Worm (Caenorhabditis elegans) whole organism, L2 larva: ENCODE data around the gene Y67H2A.10.

ENCODE experiments used
- C34F6.9 ChIP-seq: fragments of 150-350 bp; optimal IDR thresholded peaks from 2 replicates; lab custom pipeline; 2014; ENCODE audit warnings: missing biosample characterization, missing genetic modification characterization
- F13H6.1 ChIP-seq: sonication (generic microtip); optimal IDR thresholded peaks from 2 replicates; lab custom pipeline; 2016; ENCODE audit warnings: missing genetic modification characterization, missing compliant biosample characterization
- R02D3.7 ChIP-seq: fragments of 150-350 bp; optimal IDR thresholded peaks from 2 replicates; lab custom pipeline; 2014; ENCODE audit warnings: missing biosample characterization, missing genetic modification characterization
- Y55F3AM.14 ChIP-seq: fragments of 200-800 bp; sonication (Bioruptor generic); optimal IDR thresholded peaks from 2 replicates; lab custom pipeline; 2018; ENCODE audit warnings: mild to moderate bottlenecking, missing genetic modification characterization, missing compliant biosample characterization
- ZK546.5 ChIP-seq: sonication (generic microtip); optimal IDR thresholded peaks from 2 replicates; lab custom pipeline; 2017; ENCODE audit warnings: missing biosample characterization, missing genetic modification characterization
- alr-1 ChIP-seq: fragments of 150-350 bp; optimal IDR thresholded peaks from 2 replicates; lab custom pipeline; 2014; ENCODE audit warnings: missing biosample characterization, missing genetic modification characterization
- aly-2 ChIP-seq: fragments of 150-350 bp; optimal IDR thresholded peaks from 2 replicates; lab custom pipeline; 2014; ENCODE audit warnings: missing biosample characterization, missing genetic modification characterization
- blmp-1 ChIP-seq: sonication (generic microtip); optimal IDR thresholded peaks from 2 replicates; lab custom pipeline; 2017; ENCODE audit warnings: missing genetic modification characterization, mild to moderate bottlenecking, missing compliant biosample characterization, antibody characterized with exemption, moderate library complexity; ENCODE audit not compliant: insufficient read depth
- ceh-16 ChIP-seq: fragments of 150-350 bp; optimal IDR thresholded peaks from 2 replicates; lab custom pipeline; 2014; ENCODE audit warnings: missing biosample characterization, missing genetic modification characterization
- ceh-82 ChIP-seq: fragments of 150-350 bp; optimal IDR thresholded peaks from 2 replicates; lab custom pipeline; 2014; ENCODE audit warnings: missing biosample characterization, missing genetic modification characterization
- crh-2 ChIP-seq: sonication (generic microtip); optimal IDR thresholded peaks from 2 replicates; lab custom pipeline; 2017; ENCODE audit warnings: missing biosample characterization, missing genetic modification characterization
- egl-27 ChIP-seq: sonication (generic microtip); optimal IDR thresholded peaks from 3 replicates; lab custom pipeline; 2017; ENCODE audit warnings: missing biosample characterization, missing genetic modification reagents, missing genetic modification characterization
- elt-1 ChIP-seq: fragments of 150-350 bp; optimal IDR thresholded peaks from 2 replicates; lab custom pipeline; 2014; ENCODE audit warnings: missing biosample characterization, missing genetic modification characterization
- elt-3 ChIP-seq: sonication (generic microtip); optimal IDR thresholded peaks from 2 replicates; lab custom pipeline; 2017; ENCODE audit warnings: missing biosample characterization, missing genetic modification characterization
- fos-1 ChIP-seq: fragments of 150-350 bp; optimal IDR thresholded peaks from 2 replicates; lab custom pipeline; 2014; ENCODE audit warnings: missing biosample characterization, missing genetic modification characterization
- gmeb-1 ChIP-seq: fragments of 150-350 bp; optimal IDR thresholded peaks from 2 replicates; lab custom pipeline; 2014; ENCODE audit warnings: missing biosample characterization, missing genetic modification characterization
- lin-11 ChIP-seq: fragments of 150-350 bp; sonication (generic microtip); optimal IDR thresholded peaks from 2 replicates; lab custom pipeline; 2014; ENCODE audit warnings: missing biosample characterization, missing genetic modification characterization, inconsistent platforms, mixed read lengths
- lin-13 ChIP-seq: fragments of 150-350 bp; optimal IDR thresholded peaks from 2 replicates; lab custom pipeline; 2014; ENCODE audit warnings: missing biosample characterization, missing genetic modification reagents, missing genetic modification characterization
- lin-39 ChIP-seq: fragments of 150-350 bp; optimal IDR thresholded peaks from 2 replicates; lab custom pipeline; 2014; ENCODE audit warnings: missing biosample characterization, missing genetic modification reagents, missing genetic modification characterization
- lsy-2 ChIP-seq, 2 experiments: fragments of 150-350 bp in 1 of 2; sonication (generic microtip) in 1 of 2; optimal IDR thresholded peaks; 2 replicates each; lab custom pipeline; 2014 to 2017; ENCODE audit warnings: missing biosample characterization in 2 of 2, missing genetic modification characterization in 2 of 2
- mab-5 ChIP-seq: fragments of 150-350 bp; optimal IDR thresholded peaks from 2 replicates; lab custom pipeline; 2014; ENCODE audit warnings: missing biosample characterization, missing genetic modification characterization
- mbf-1 ChIP-seq: sonication (generic microtip); optimal IDR thresholded peaks from 2 replicates; lab custom pipeline; 2017; ENCODE audit warnings: missing biosample characterization, missing genetic modification characterization
- mdl-1 ChIP-seq, 2 experiments: fragments of 150-350 bp in 1 of 2; sonication (generic microtip) in 1 of 2; optimal IDR thresholded peaks; 2 replicates each; lab custom pipeline; 2017; ENCODE audit warnings: missing biosample characterization in 2 of 2, missing genetic modification characterization in 2 of 2
- nhr-10 ChIP-seq: sonication (generic microtip); optimal IDR thresholded peaks from 2 replicates; lab custom pipeline; 2017; ENCODE audit warnings: missing biosample characterization, missing genetic modification characterization
- nhr-11 ChIP-seq: fragments of 150-350 bp; optimal IDR thresholded peaks from 2 replicates; lab custom pipeline; 2014; ENCODE audit warnings: missing biosample characterization, missing genetic modification characterization
- nhr-12 ChIP-seq: fragments of 150-350 bp; optimal IDR thresholded peaks from 2 replicates; lab custom pipeline; 2014; ENCODE audit warnings: missing biosample characterization, missing genetic modification characterization
- nhr-129 ChIP-seq: fragments of 150-350 bp; optimal IDR thresholded peaks from 2 replicates; lab custom pipeline; 2014; ENCODE audit warnings: missing biosample characterization, missing genetic modification characterization
- nhr-21 ChIP-seq: fragments of 150-350 bp; optimal IDR thresholded peaks from 2 replicates; lab custom pipeline; 2014; ENCODE audit warnings: missing biosample characterization, missing genetic modification characterization
- nhr-25 ChIP-seq: fragments of 150-350 bp; sonication (generic microtip); optimal IDR thresholded peaks from 3 replicates; lab custom pipeline; 2014; ENCODE audit warnings: missing biosample characterization, missing genetic modification characterization
- nhr-6 ChIP-seq: fragments of 150-350 bp; optimal IDR thresholded peaks from 2 replicates; lab custom pipeline; 2014; ENCODE audit warnings: missing biosample characterization, missing genetic modification characterization
- nhr-77 ChIP-seq: fragments of 150-350 bp; optimal IDR thresholded peaks from 2 replicates; lab custom pipeline; 2014; ENCODE audit warnings: missing biosample characterization, missing genetic modification characterization
- peb-1 ChIP-seq: fragments of 150-350 bp; optimal IDR thresholded peaks from 2 replicates; lab custom pipeline; 2014; ENCODE audit warnings: missing biosample characterization, missing genetic modification characterization
- sem-4 ChIP-seq: fragments of 150-350 bp; optimal IDR thresholded peaks from 2 replicates; lab custom pipeline; 2014; ENCODE audit warnings: missing biosample characterization, missing genetic modification reagents, missing genetic modification characterization
- skn-1 ChIP-seq: sonication (generic microtip); optimal IDR thresholded peaks from 2 replicates; lab custom pipeline; 2017; ENCODE audit warnings: missing biosample characterization, missing genetic modification characterization
- sma-3 ChIP-seq: sonication (generic microtip); optimal IDR thresholded peaks from 2 replicates; lab custom pipeline; 2016; ENCODE audit warnings: missing genetic modification reagents, missing genetic modification characterization, missing compliant biosample characterization
- sma-9 ChIP-seq, 2 experiments: fragments of 150-350 bp in 1 of 2; sonication (generic microtip) in 1 of 2; optimal IDR thresholded peaks; 2 replicates each; lab custom pipeline; 2014 to 2016; ENCODE audit warnings: missing genetic modification characterization in 2 of 2, mild to moderate bottlenecking in 1 of 2, missing biosample characterization in 1 of 2, missing compliant biosample characterization in 1 of 2, missing genetic modification reagents in 1 of 2, moderate library complexity in 1 of 2
- snpc-4 ChIP-seq: fragments of 150-350 bp; optimal IDR thresholded peaks from 2 replicates; lab custom pipeline; 2014; ENCODE audit warnings: missing biosample characterization, missing genetic modification characterization
- unc-55 ChIP-seq: fragments of 150-350 bp; sonication (generic microtip); optimal IDR thresholded peaks from 3 replicates; lab custom pipeline; 2014; ENCODE audit warnings: missing biosample characterization, missing genetic modification reagents, missing genetic modification characterization
- unc-62 ChIP-seq: fragments of 150-350 bp; optimal IDR thresholded peaks from 2 replicates; lab custom pipeline; 2014; ENCODE audit warnings: missing biosample characterization, missing genetic modification reagents, missing genetic modification characterization
- zag-1 ChIP-seq: fragments of 150-350 bp; optimal IDR thresholded peaks from 2 replicates; lab custom pipeline; 2014; ENCODE audit warnings: missing biosample characterization, missing genetic modification characterization
- ztf-1 ChIP-seq: fragments of 200-800 bp; sonication (Bioruptor generic); conservative IDR thresholded peaks from 2 replicates; pipeline ENCODE4 v1.3.6; 2022; ENCODE audit warnings: missing genetic modification characterization, missing compliant biosample characterization
- ztf-11 ChIP-seq: sonication (generic microtip); optimal IDR thresholded peaks from 2 replicates; lab custom pipeline; 2017; ENCODE audit warnings: missing biosample characterization, missing genetic modification characterization
- ztf-4 ChIP-seq: fragments of 150-350 bp; optimal IDR thresholded peaks from 2 replicates; lab custom pipeline; 2014; ENCODE audit warnings: missing biosample characterization, missing genetic modification characterization

The Y67H2A.10 gene

DNA sequence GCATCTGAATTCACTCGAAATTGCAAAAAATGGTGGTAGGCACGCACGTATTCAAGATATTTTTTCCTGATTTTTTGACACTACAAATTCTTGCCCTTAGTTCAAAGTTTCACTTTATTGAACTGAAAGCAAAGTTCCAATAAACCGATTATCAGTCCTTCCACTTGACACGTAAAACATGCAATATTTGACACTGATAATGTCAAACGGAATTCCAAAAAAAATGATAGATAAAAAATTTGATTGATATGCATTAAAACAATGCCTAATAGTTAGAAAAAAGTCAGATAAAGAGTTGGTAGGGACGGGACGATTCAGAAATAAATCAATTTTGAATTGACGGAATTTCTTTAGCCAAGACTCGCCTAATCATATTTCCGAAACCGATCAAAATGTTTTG lies 37.8 kb upstream of the Y67H2A.10 start:
- TF ChIP-seq nhr-6 (tag; lab: Kevin White, UChicago), result no peak
- no peak for TF ChIP-seq zag-1
- no peak for TF ChIP-seq elt-3 (tag; lab: Kevin White, UChicago)
- no peak for TF ChIP-seq sem-4 (tag; lab: Kevin White, UChicago)
- no peak for TF ChIP-seq mdl-1 (tag; optimal IDR thresholded peaks at IDR 0.05; lab: Kevin White, UChicago)
- TF ChIP-seq R02D3.7, result no peak
- TF ChIP-seq unc-55 (GFP tag; lab: Kevin White, UChicago), result no peak
- peak; percentile 17 for TF ChIP-seq gmeb-1
- TF ChIP-seq unc-62 (GFP tag; lab: Kevin White, UChicago), result no peak
- TF ChIP-seq fos-1 (tag; lab: Kevin White, UChicago), result peak; percentile 86
- no peak for TF ChIP-seq nhr-10 (tag; lab: Kevin White, UChicago)
- TF ChIP-seq sma-9 (GFP tag; optimal IDR thresholded peaks at IDR 0.05; lab: Kevin White, UChicago), result peak; percentile 74
- no peak for TF ChIP-seq sma-9 (tag; optimal IDR thresholded peaks at IDR 0.05; lab: Kevin White, UChicago)
- TF ChIP-seq snpc-4, result no peak
- no peak for TF ChIP-seq aly-2 (tag; lab: Kevin White, UChicago)
- TF ChIP-seq C34F6.9 (tag; lab: Kevin White, UChicago), result no peak
- no peak for TF ChIP-seq Y55F3AM.14 (GFP tag; lab: Kevin White, UChicago)
- no peak for TF ChIP-seq ztf-4 (tag; lab: Kevin White, UChicago)
- peak; percentile 80 for TF ChIP-seq crh-2
- TF ChIP-seq ceh-16, result no peak
- no peak for TF ChIP-seq nhr-21 (tag; lab: Kevin White, UChicago)

ce11 chrIV:13323823-13324359 lies 34.6 kb upstream of the Y67H2A.10 start, which contains the start of gene fat-2:
TSS of gene fat-2 (plus strand) at chrIV:13323873.
- no peak for TF ChIP-seq sma-9 (GFP tag; optimal IDR thresholded peaks at IDR 0.05; lab: Kevin White, UChicago)
- no peak for TF ChIP-seq sma-9 (tag; optimal IDR thresholded peaks at IDR 0.05; lab: Kevin White, UChicago)
- no peak for TF ChIP-seq elt-3 (tag; lab: Kevin White, UChicago)
- TF ChIP-seq ceh-82, result no peak
- TF ChIP-seq nhr-77, result no peak
- TF ChIP-seq mab-5 (tag; lab: Kevin White, UChicago), result no peak
- no peak for TF ChIP-seq fos-1 (tag; lab: Kevin White, UChicago)
- no peak for TF ChIP-seq F13H6.1
- TF ChIP-seq alr-1, result no peak
- no peak for TF ChIP-seq nhr-11 (tag; lab: Kevin White, UChicago)
- no peak for TF ChIP-seq snpc-4
- no peak for TF ChIP-seq gmeb-1
- no peak for TF ChIP-seq lin-11 (tag; lab: Kevin White, UChicago)
- no peak for TF ChIP-seq nhr-12 (tag; lab: Kevin White, UChicago)
- TF ChIP-seq R02D3.7, result no peak
- no peak for TF ChIP-seq nhr-10 (tag; lab: Kevin White, UChicago)
- no peak for TF ChIP-seq C34F6.9 (tag; lab: Kevin White, UChicago)
- TF ChIP-seq egl-27 (tag; lab: Kevin White, UChicago), result no peak
- no peak for TF ChIP-seq nhr-25 (tag; lab: Kevin White, UChicago)
- no peak for TF ChIP-seq unc-62 (GFP tag; lab: Kevin White, UChicago)

DNA sequence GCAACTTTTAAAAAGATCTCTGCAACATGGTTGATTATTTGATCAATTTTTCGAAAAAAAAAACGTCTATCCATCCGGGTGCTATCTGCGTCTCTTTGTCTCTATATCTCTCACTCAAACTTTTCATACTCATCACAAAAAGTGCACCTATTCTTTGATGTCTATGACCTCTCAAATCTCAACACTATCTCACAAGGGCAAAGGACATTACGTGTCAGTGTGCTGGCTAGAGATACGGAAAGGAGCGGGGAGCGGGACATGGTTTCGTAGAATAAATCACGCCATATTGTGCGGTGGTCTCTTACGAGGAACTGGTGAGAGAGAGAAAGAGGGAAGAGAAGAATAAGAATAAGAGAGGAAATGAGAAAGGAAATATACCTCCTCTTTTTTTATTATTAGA lies 33.1 kb upstream of the Y67H2A.10 start:
- no peak for TF ChIP-seq nhr-10 (tag; lab: Kevin White, UChicago)
- peak; percentile 36 for TF ChIP-seq blmp-1 (tag; lab: Kevin White, UChicago)
- TF ChIP-seq lin-39, result no peak
- peak; percentile 34 for TF ChIP-seq lin-13 (GFP tag; lab: Kevin White, UChicago)
- TF ChIP-seq ZK546.5 (tag; lab: Kevin White, UChicago), result no peak
- TF ChIP-seq nhr-129, result peak; percentile 97
- TF ChIP-seq nhr-21 (tag; lab: Kevin White, UChicago), result peak; percentile 88
- TF ChIP-seq nhr-6 (tag; lab: Kevin White, UChicago), result peak; percentile 69
- TF ChIP-seq nhr-12 (tag; lab: Kevin White, UChicago), result no peak
- no peak for TF ChIP-seq Y55F3AM.14 (GFP tag; lab: Kevin White, UChicago)
- TF ChIP-seq elt-1 (tag; lab: Kevin White, UChicago), result no peak
- TF ChIP-seq alr-1, result no peak
- peak; percentile 29 for TF ChIP-seq unc-62 (GFP tag; lab: Kevin White, UChicago)
- peak; percentile 42 for TF ChIP-seq nhr-77
- TF ChIP-seq sma-3 (GFP tag; lab: Kevin White, UChicago), result peak; percentile 93
- TF ChIP-seq lin-11 (tag; lab: Kevin White, UChicago), result no peak
- TF ChIP-seq ztf-4 (tag; lab: Kevin White, UChicago), result peak; percentile 48
- no peak for TF ChIP-seq snpc-4
- no peak for TF ChIP-seq ztf-1 (GFP tag; lab: Robert Waterston, UW)
- TF ChIP-seq gmeb-1, result peak; percentile 73
- TF ChIP-seq R02D3.7, result no peak
- TF ChIP-seq C34F6.9 (tag; lab: Kevin White, UChicago), result peak; percentile 87
- TF ChIP-seq unc-55 (GFP tag; lab: Kevin White, UChicago), result no peak
- peak; percentile 88 for TF ChIP-seq F13H6.1
- peak; percentile 92 for TF ChIP-seq sma-9 (GFP tag; optimal IDR thresholded peaks at IDR 0.05; lab: Kevin White, UChicago)
- TF ChIP-seq sma-9 (tag; optimal IDR thresholded peaks at IDR 0.05; lab: Kevin White, UChicago), result no peak
- no peak for TF ChIP-seq aly-2 (tag; lab: Kevin White, UChicago)
- TF ChIP-seq crh-2, result peak; percentile 98
- no peak for TF ChIP-seq ceh-82
- peak in 1 of 2 experiments; percentile 64 for TF ChIP-seq mdl-1 (tag; optimal IDR thresholded peaks at IDR 0.05; lab: Kevin White, UChicago)
- TF ChIP-seq fos-1 (tag; lab: Kevin White, UChicago), result peak; percentile 90
- TF ChIP-seq ztf-11 (tag; lab: Kevin White, UChicago), result no peak
- TF ChIP-seq mbf-1 (tag; lab: Kevin White, UChicago), result no peak
- no peak for TF ChIP-seq ceh-16
- no peak for TF ChIP-seq peb-1 (tag; lab: Kevin White, UChicago)
- peak; percentile 85 for TF ChIP-seq egl-27 (tag; lab: Kevin White, UChicago)
- no peak for TF ChIP-seq skn-1 (tag; lab: Kevin White, UChicago)
- TF ChIP-seq lsy-2 (tag; optimal IDR thresholded peaks at IDR 0.05; lab: Kevin White, UChicago), result peak in 1 of 2 experiments; percentile 82
- TF ChIP-seq nhr-25 (tag; lab: Kevin White, UChicago), result peak; percentile 53
